Worm (Caenorhabditis elegans) whole organism, young adult: ENCODE results near the gene hlh-25.

Experiments
- B0035.1 ChIP-seq: sonication (generic microtip); optimal IDR thresholded peaks from 2 replicates; lab custom pipeline; 2016; ENCODE audit warnings: missing genetic modification characterization, mild to moderate bottlenecking, missing compliant biosample characterization, missing genotype, missing genetic modification reagents
- C06A6.2 ChIP-seq: fragments of 200-800 bp; sonication (Bioruptor generic); conservative IDR thresholded peaks from 2 replicates; pipeline ENCODE4 v1.3.6; 2022; ENCODE audit warnings: missing genetic modification characterization, missing compliant biosample characterization
- C17E4.6 ChIP-seq: fragments of 200-800 bp; sonication (Bioruptor generic); IDR thresholded peaks from 2 replicates; pipeline ENCODE4 v1.3.6; 2022; ENCODE audit warnings: missing genetic modification reagents, missing genetic modification characterization, missing compliant biosample characterization
- D2030.7 ChIP-seq: fragments of 200-800 bp; sonication (Bioruptor generic); IDR thresholded peaks from 2 replicates; pipeline ENCODE4 v1.3.6; 2022; ENCODE audit warnings: missing genetic modification reagents, missing genetic modification characterization, missing compliant biosample characterization
- Y53F4B.3 ChIP-seq: fragments of 200-800 bp; sonication (Bioruptor generic); IDR thresholded peaks from 2 replicates; pipeline ENCODE4 v1.3.6; 2022; ENCODE audit warnings: missing genetic modification reagents, missing genetic modification characterization, missing compliant biosample characterization
- Y67H2A.10 ChIP-seq: fragments of 200-800 bp; sonication (Bioruptor generic); conservative IDR thresholded peaks from 2 replicates; pipeline ENCODE4 v1.3.6; 2022; ENCODE audit warnings: missing genetic modification reagents, missing genetic modification characterization, missing compliant biosample characterization
- ZK185.1 ChIP-seq: sonication (generic microtip); optimal IDR thresholded peaks from 2 replicates; lab custom pipeline; 2016; ENCODE audit warnings: mild to moderate bottlenecking, missing genetic modification characterization, missing compliant biosample characterization; ENCODE audit not compliant: poor library complexity, severe bottlenecking
- akir-1 ChIP-seq: fragments of 200-800 bp; sonication (Bioruptor generic); optimal IDR thresholded peaks from 2 replicates; lab custom pipeline; 2018; ENCODE audit warnings: mild to moderate bottlenecking, missing genetic modification characterization, moderate library complexity, missing compliant biosample characterization
- attf-5 ChIP-seq: fragments of 200-800 bp; sonication (Bioruptor generic); optimal IDR thresholded peaks from 2 replicates; lab custom pipeline; 2018; ENCODE audit warnings: mild to moderate bottlenecking, missing genetic modification characterization, missing compliant biosample characterization
- ceh-58 ChIP-seq: fragments of 200-800 bp; sonication (Bioruptor generic); IDR thresholded peaks from 2 replicates; pipeline ENCODE4 v1.3.6; 2022; ENCODE audit warnings: missing genetic modification characterization, missing compliant biosample characterization
- ceh-91 ChIP-seq: fragments of 200-800 bp; sonication (Bioruptor generic); IDR thresholded peaks from 2 replicates; pipeline ENCODE4 v1.3.6; 2022; ENCODE audit warnings: missing genetic modification reagents, missing genetic modification characterization, missing compliant biosample characterization
- dox-1 ChIP-seq: fragments of 200-800 bp; sonication (Bioruptor generic); IDR thresholded peaks from 2 replicates; pipeline ENCODE4 v1.3.6; 2022; ENCODE audit warnings: missing genetic modification reagents, missing genetic modification characterization, missing compliant biosample characterization
- efl-1 ChIP-seq: fragments of 150-350 bp; optimal IDR thresholded peaks from 2 replicates; lab custom pipeline; 2014; ENCODE audit warnings: missing biosample characterization, missing genetic modification reagents, missing genetic modification characterization
- egl-18 ChIP-seq: fragments of 200-800 bp; sonication (Bioruptor generic); IDR thresholded peaks from 2 replicates; pipeline ENCODE4 v1.3.6; 2022; ENCODE audit warnings: missing genetic modification reagents, missing genetic modification characterization, missing compliant biosample characterization
- ets-4 ChIP-seq: fragments of 200-800 bp; sonication (Bioruptor generic); optimal IDR thresholded peaks from 2 replicates; lab custom pipeline; 2018; ENCODE audit warnings: mild to moderate bottlenecking, missing genetic modification characterization, missing compliant biosample characterization
- fkh-3 ChIP-seq: sonication (generic microtip); optimal IDR thresholded peaks from 2 replicates; lab custom pipeline; 2016; ENCODE audit warnings: mild to moderate bottlenecking, missing genetic modification characterization, missing compliant biosample characterization
- lag-1 ChIP-seq: fragments of 200-800 bp; sonication (Bioruptor generic); IDR thresholded peaks from 2 replicates; pipeline ENCODE4 v1.3.6; 2022; ENCODE audit warnings: missing genetic modification reagents, missing genetic modification characterization, missing compliant biosample characterization
- lin-26 ChIP-seq: fragments of 200-800 bp; sonication (Bioruptor generic); IDR thresholded peaks from 2 replicates; pipeline ENCODE4 v1.3.6; 2022; ENCODE audit warnings: missing genetic modification reagents, missing genetic modification characterization, missing compliant biosample characterization
- nfya-1 ChIP-seq: sonication (generic microtip); optimal IDR thresholded peaks from 2 replicates; lab custom pipeline; 2017; ENCODE audit warnings: antibody characterized with exemption, missing compliant biosample characterization, missing genetic modification characterization, borderline replicate concordance; ENCODE audit not compliant: insufficient read depth
- nhr-80 ChIP-seq: sonication (generic microtip); optimal IDR thresholded peaks from 2 replicates; lab custom pipeline; 2016; ENCODE audit warnings: missing genetic modification characterization, missing compliant biosample characterization
- pbrm-1 ChIP-seq: fragments of 200-800 bp; sonication (Bioruptor generic); IDR thresholded peaks from 2 replicates; pipeline ENCODE4 v1.3.6; 2022; ENCODE audit warnings: missing genetic modification reagents, missing genetic modification characterization, missing compliant biosample characterization
- repo-1 ChIP-seq: sonication (generic microtip); optimal IDR thresholded peaks from 2 replicates; lab custom pipeline; 2017; ENCODE audit warnings: mild to moderate bottlenecking, missing genetic modification characterization, missing compliant biosample characterization
- snpc-4 ChIP-seq, 5 experiments: fragments of 150-350 bp in 1 of 5; sonication (generic microtip) in 4 of 5; optimal IDR thresholded peaks; 2 replicates each; lab custom pipeline; 2014 to 2018; ENCODE audit warnings: missing genetic modification characterization in 5 of 5, missing biosample characterization in 3 of 5, antibody characterized with exemption in 2 of 5, mild to moderate bottlenecking in 2 of 5, missing compliant biosample characterization in 2 of 5, missing genotype in 2 of 5, moderate library complexity in 2 of 5, missing genetic modification reagents in 1 of 5
- somi-1 ChIP-seq: fragments of 200-800 bp; sonication (Bioruptor generic); optimal IDR thresholded peaks from 2 replicates; lab custom pipeline; 2018; ENCODE audit warnings: mild to moderate bottlenecking, missing genetic modification characterization, missing compliant biosample characterization
- tbp1 ChIP-seq: fragments of 200-800 bp; sonication (Bioruptor generic); optimal IDR thresholded peaks from 2 replicates; lab custom pipeline; 2018; ENCODE audit warnings: mild to moderate bottlenecking, missing genetic modification characterization, missing compliant biosample characterization
- tlf-1 ChIP-seq: fragments of 200-800 bp; sonication (Bioruptor generic); optimal IDR thresholded peaks from 2 replicates; lab custom pipeline; 2018; ENCODE audit warnings: mild to moderate bottlenecking, missing genetic modification characterization, missing compliant biosample characterization
- unc-62 ChIP-seq: fragments of 150-350 bp; optimal IDR thresholded peaks from 2 replicates; lab custom pipeline; 2014; ENCODE audit warnings: missing biosample characterization, missing genetic modification reagents, missing genetic modification characterization
- zim-3 ChIP-seq: sonication (generic microtip); optimal IDR thresholded peaks from 2 replicates; lab custom pipeline; 2017; ENCODE audit warnings: mild to moderate bottlenecking, missing genetic modification characterization, moderate library complexity, missing compliant biosample characterization
- ztf-26 ChIP-seq: sonication (generic microtip); optimal IDR thresholded peaks from 2 replicates; lab custom pipeline; 2017; ENCODE audit warnings: missing genetic modification characterization, missing compliant biosample characterization
- ztf-28 ChIP-seq: fragments of 200-800 bp; sonication (Bioruptor generic); IDR thresholded peaks from 2 replicates; pipeline ENCODE4 v1.3.6; 2022; ENCODE audit warnings: missing genetic modification reagents, missing genetic modification characterization, missing compliant biosample characterization
- ztf-6 ChIP-seq: fragments of 200-800 bp; sonication (Bioruptor generic); IDR thresholded peaks from 2 replicates; pipeline ENCODE4 v1.3.6; 2022; ENCODE audit warnings: missing genetic modification reagents, missing genetic modification characterization, missing compliant biosample characterization

hlh-25 gene

DNA sequence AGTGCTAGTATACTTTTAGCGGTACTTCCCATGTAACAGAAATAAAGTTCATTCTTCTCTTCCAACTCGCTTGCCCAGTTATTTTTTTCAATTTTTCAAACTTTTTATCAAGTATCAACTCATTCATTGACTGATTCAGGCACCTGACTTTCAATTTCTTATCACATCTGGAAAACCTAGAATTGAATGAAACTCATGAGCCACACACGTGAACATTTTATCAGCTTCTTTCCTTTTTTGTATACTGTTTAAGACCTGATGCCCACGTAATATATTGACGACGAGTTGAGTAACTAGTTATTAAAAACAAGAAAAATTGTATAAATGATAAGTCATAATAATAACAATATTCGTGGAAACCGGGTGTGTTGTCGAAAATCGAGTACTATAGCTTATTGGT, 18.5 kb downstream of the hlh-25 start:
- TF ChIP-seq lin-26 (GFP tag; lab: Robert Waterston, UW) (no peak), nhr-80 (tag; lab: Kevin White, UChicago) (peak; percentile 2)

DNA sequence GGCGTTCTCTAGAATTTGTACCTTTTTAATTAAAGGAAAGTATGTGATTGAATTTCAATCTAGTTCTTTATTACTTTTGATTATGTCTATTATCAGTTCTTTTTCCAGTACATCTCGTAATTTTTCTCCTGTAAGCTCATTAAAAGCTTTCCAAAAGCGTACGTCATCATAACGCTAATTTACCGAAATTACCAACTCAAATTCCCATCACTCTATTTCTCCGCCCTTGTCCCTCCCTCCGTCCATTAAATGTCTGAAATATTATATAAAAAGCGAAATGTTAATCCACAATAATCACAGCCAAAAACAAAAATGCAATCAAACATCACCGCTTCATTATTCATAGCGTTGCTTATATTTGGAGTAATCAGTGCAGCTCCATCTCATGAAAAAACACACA, 19.3 kb downstream of the hlh-25 start, which contains the start of gene ins-12:
TSS of gene ins-12 (plus strand) at position 301 of the 400 bp plus-strand sequence.
- TF ChIP-seq somi-1 (GFP tag; lab: Kevin White, UChicago) (no peak), akir-1 (GFP tag; lab: Kevin White, UChicago) (no peak), ztf-26 (no peak), ztf-28 (GFP tag; lab: Robert Waterston, UW) (no peak), Y53F4B.3 (GFP tag; lab: Robert Waterston, UW) (no peak), ceh-58 (GFP tag; lab: Robert Waterston, UW) (no peak), C17E4.6 (GFP tag; lab: Robert Waterston, UW) (no peak), zim-3 (tag; lab: Kevin White, UChicago) (no peak), fkh-3 (no peak), ZK185.1 (tag; lab: Kevin White, UChicago) (no peak)
- TF ChIP-seq, all 124 proteins: peak for 0

DNA sequence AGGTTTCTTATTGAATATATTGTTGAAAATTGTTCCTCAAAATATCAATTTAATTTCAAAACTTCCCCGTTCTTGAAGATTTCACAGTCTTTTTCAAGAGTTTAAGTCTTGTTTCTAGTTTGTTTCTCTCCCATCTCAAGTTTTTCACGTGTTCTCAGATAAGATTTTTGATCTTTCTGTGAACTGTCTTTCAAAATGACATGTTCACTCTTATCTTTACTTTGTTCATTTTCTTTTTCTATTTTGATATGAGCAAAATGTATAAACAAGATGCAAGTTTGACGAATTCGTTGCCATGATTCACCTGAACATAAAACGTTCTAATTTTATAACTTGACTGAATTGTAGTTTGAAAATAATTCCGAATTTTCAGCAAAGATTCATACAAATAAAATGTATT, 19.7 kb downstream of the hlh-25 start:
- TF ChIP-seq efl-1 (GFP tag; lab: Kevin White, UChicago) = no peak
- peak; percentile 11 for TF ChIP-seq unc-62
- TF ChIP-seq tbp1 (GFP tag; lab: Kevin White, UChicago) = no peak
- peak; percentile 27 for TF ChIP-seq nhr-80 (tag; lab: Kevin White, UChicago)
- no peak for TF ChIP-seq Y67H2A.10 (GFP tag; lab: Robert Waterston, UW)
- TF ChIP-seq ets-4 (GFP tag; lab: Kevin White, UChicago) = no peak

DNA sequence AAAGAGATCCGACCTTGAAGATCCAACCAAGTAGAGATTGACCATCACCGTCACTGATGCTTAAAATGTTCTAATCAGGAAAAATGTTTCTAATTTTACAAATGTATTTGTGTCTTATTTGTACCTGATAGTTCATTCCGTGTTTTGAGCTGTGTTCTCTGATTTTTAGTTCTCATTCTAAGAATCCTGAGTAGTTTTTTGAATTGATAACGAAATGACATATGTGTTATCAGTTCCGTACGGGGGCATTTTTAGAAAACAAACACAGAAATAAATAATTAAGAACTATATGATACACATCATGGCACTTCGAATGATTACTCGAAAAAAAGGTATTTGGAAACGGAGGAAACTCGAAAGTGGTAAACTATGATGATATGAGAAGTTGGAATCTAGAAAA, 20.5 kb downstream of the hlh-25 start:
- TF ChIP-seq pbrm-1 (GFP tag; lab: Robert Waterston, UW) (no peak), ceh-91 (GFP tag; lab: Robert Waterston, UW) (no peak), repo-1 (tag; lab: Kevin White, UChicago) (no peak)
- TF ChIP-seq, all 124 proteins: peak for 0

DNA sequence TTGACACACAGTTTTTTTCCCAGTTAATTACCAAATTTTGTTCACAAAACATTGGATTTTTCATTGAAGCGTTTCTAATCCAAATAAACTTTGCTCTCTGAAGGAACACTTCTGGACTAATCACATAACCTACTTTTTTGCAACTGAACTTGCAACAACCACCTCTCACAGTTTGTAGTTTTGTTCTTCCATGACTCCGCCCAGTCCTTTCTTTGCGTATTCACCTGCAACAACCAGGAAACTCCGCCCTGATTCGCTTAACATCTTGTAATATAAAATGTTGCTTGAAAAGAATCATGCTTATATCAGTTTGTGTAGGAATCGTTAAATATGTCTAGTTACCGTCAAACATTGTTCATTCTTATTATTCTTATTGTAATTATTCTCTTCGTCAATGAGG, 21.4 kb downstream of the hlh-25 start, which contains the start of gene ins-11:
TSS of gene ins-11 (plus strand) at position 301 of the 400 bp plus-strand sequence.
- TF ChIP-seq nfya-1 (tag; lab: Kevin White, UChicago) (no peak), dox-1 (GFP tag; lab: Robert Waterston, UW) (no peak), lag-1 (GFP tag; lab: Robert Waterston, UW) (no peak), ztf-6 (GFP tag; lab: Robert Waterston, UW) (no peak), egl-18 (GFP tag; lab: Robert Waterston, UW) (no peak), C06A6.2 (GFP tag; lab: Robert Waterston, UW) (no peak), tlf-1 (GFP tag; lab: Kevin White, UChicago) (no peak), attf-5 (GFP tag; lab: Kevin White, UChicago) (no peak), B0035.1 (no peak)
- TF ChIP-seq, all 124 proteins: peak for 0

DNA sequence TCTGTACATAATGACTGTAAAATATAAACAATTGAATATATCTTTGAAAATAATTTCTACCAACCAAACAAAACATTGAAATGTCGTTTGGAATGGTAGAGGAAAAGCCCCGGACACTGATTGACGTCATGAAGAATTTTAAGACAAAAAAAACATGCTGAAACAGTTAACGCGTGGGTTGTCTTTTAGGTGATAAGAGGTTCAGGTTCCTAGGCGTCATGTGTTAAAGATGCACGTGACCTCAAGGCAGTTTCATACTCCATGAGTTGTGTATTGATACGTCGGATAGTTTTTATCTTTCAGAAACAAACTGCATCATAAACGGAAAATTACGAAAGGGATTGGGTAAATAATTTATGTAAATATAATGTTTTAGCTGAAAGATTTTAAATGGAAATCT, 22.1 kb downstream of the hlh-25 start:
- no peak for TF ChIP-seq D2030.7 (GFP tag; lab: Robert Waterston, UW)
- TF ChIP-seq snpc-4 (GFP tag; optimal IDR thresholded peaks at IDR 0.05; lab: Kevin White, UChicago) = no peak
- peak in 1 of 4 experiments; percentile 7 for TF ChIP-seq snpc-4 (tag; optimal IDR thresholded peaks at IDR 0.05; lab: Kevin White, UChicago)
- no peak for TF ChIP-seq somi-1 (GFP tag; lab: Kevin White, UChicago)
- TF ChIP-seq nhr-80 (tag; lab: Kevin White, UChicago) = peak; percentile 55
